Worm (Caenorhabditis elegans) whole organism, mixed stage, embryonic: ENCODE results near the gene srlf-21.

Experiments
- ces-1 ChIP-seq: fragments of 150-350 bp; optimal IDR thresholded peaks from 2 replicates; lab custom pipeline; 2014; ENCODE audit warnings: missing biosample characterization, missing genetic modification reagents, missing genetic modification characterization
- elt-3 ChIP-seq: fragments of 150-350 bp; optimal IDR thresholded peaks from 2 replicates; lab custom pipeline; 2014; ENCODE audit warnings: missing biosample characterization, missing genetic modification characterization
- flh-1 ChIP-seq: fragments of 200-800 bp; sonication (Bioruptor generic); optimal IDR thresholded peaks from 2 replicates; lab custom pipeline; 2018; ENCODE audit warnings: mild to moderate bottlenecking, missing genetic modification characterization, moderate library complexity, missing compliant biosample characterization
- mab-5 ChIP-seq: fragments of 150-350 bp; optimal IDR thresholded peaks from 2 replicates; lab custom pipeline; 2014; ENCODE audit warnings: missing biosample characterization, missing genetic modification characterization
- nhr-12 ChIP-seq: fragments of 150-350 bp; optimal IDR thresholded peaks from 2 replicates; lab custom pipeline; 2014; ENCODE audit warnings: missing biosample characterization, missing genetic modification characterization
- nhr-2 ChIP-seq: fragments of 150-350 bp; optimal IDR thresholded peaks from 2 replicates; lab custom pipeline; 2014; ENCODE audit warnings: missing biosample characterization, missing genetic modification characterization
- nhr-237 ChIP-seq: fragments of 150-350 bp; optimal IDR thresholded peaks from 2 replicates; lab custom pipeline; 2014; ENCODE audit warnings: missing biosample characterization, missing genetic modification characterization
- nhr-28 ChIP-seq: fragments of 150-350 bp; optimal IDR thresholded peaks from 2 replicates; lab custom pipeline; 2014; ENCODE audit warnings: missing biosample characterization, missing genetic modification characterization
- nhr-76 ChIP-seq: sonication (generic microtip); optimal IDR thresholded peaks from 2 replicates; lab custom pipeline; 2017; ENCODE audit warnings: missing biosample characterization, missing genetic modification characterization
- snpc-4 ChIP-seq: fragments of 150-350 bp; optimal IDR thresholded peaks from 2 replicates; lab custom pipeline; 2014; ENCODE audit warnings: missing biosample characterization, missing genetic modification characterization
- sptf-1 ChIP-seq: sonication (generic microtip); optimal IDR thresholded peaks from 2 replicates; lab custom pipeline; 2017; ENCODE audit warnings: mild to moderate bottlenecking, missing genetic modification characterization, moderate library complexity, missing compliant biosample characterization
- unc-62 ChIP-seq: fragments of 150-350 bp; optimal IDR thresholded peaks from 2 replicates; lab custom pipeline; 2014; ENCODE audit warnings: missing biosample characterization, missing genetic modification reagents, missing genetic modification characterization
- ztf-11 ChIP-seq: fragments of 150-350 bp; optimal IDR thresholded peaks from 2 replicates; lab custom pipeline; 2014; ENCODE audit warnings: missing biosample characterization, missing genetic modification characterization

DNA sequence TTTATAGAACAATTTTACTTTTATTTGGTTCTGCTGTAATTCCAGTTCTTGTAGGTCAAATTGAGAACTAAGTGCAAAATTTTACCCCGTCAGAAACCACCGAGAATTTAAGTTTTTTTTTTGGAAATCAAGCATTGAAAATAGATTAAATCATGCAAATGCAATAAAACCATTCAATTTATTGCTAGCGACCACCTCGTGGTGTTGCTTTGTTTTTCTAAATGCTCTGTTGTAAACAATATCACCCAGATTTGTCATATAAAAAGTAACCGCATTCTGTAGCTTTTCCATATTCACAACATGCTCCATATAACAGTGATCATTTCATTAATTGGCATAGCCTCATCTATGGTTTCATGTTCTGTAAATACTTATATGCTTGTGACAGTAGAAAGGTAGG lies 40.8 kb downstream of the srlf-21 start, which contains the start of gene srbc-12:
- TF ChIP-seq flh-1 (GFP tag; lab: Kevin White, UChicago) = no peak
- no peak for TF ChIP-seq nhr-237 (tag; lab: Kevin White, UChicago)
- no peak for TF ChIP-seq ztf-11 (tag; lab: Kevin White, UChicago)
- no peak for TF ChIP-seq nhr-2 (tag; lab: Kevin White, UChicago)
- no peak for TF ChIP-seq sptf-1 (tag; lab: Kevin White, UChicago)
- no peak for TF ChIP-seq elt-3 (tag; lab: Kevin White, UChicago)
- TF ChIP-seq unc-62 (GFP tag; lab: Kevin White, UChicago) = no peak
- TF ChIP-seq snpc-4 (tag; lab: Kevin White, UChicago) = no peak
- TF ChIP-seq nhr-12 (tag; lab: Kevin White, UChicago) = no peak
- TF ChIP-seq nhr-76 (tag; lab: Kevin White, UChicago) = no peak
- no peak for TF ChIP-seq mab-5 (tag; lab: Kevin White, UChicago)
- TF ChIP-seq nhr-28 (tag; lab: Kevin White, UChicago) = no peak
- no peak for TF ChIP-seq ces-1 (GFP tag; lab: Kevin White, UChicago)
